Worm (Caenorhabditis elegans) whole organism, late embryonic: ENCODE measurements around the gene flp-19.

Source experiments
- ama-1 ChIP-seq: fragments of 150-350 bp; optimal IDR thresholded peaks from 2 replicates; lab custom pipeline; 2014
- ceh-18 ChIP-seq: sonication (generic microtip); optimal IDR thresholded peaks from 2 replicates; lab custom pipeline; 2016; ENCODE audit warnings: missing genetic modification characterization, missing compliant biosample characterization
- ceh-22 ChIP-seq: sonication (generic microtip); optimal IDR thresholded peaks from 2 replicates; lab custom pipeline; 2017; ENCODE audit warnings: missing biosample characterization, missing genetic modification characterization

DNA sequence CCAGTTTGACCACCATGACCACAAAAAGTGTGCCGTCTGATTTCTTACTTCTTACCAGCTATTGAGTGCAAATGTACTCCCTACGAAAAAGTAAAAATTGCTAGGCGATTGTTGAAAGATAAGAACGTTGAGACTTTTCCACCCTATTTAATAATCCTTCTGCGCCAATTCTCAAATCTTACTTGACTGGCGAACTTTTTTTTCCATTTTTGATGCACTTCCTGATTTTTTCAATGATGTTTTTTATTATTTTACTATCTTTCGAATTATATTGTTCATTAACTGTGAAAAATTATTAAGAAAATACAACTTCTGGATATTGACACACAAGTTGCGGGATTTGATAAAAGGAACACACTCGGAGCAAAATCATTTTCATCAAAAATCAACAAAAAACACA, 31.1 kb downstream of the flp-19 start, which contains the start of gene daf-12:
- TF ChIP-seq ama-1 (lab: Kevin White, UChicago) (no peak), ceh-18 (tag; lab: Kevin White, UChicago) (no peak), ceh-22 (tag; lab: Kevin White, UChicago) (no peak)
